Worm (Caenorhabditis elegans): Measurements from ENCODE around the gene cdh-3.
A peak's percentile ranks its signal among the peaks of the same experiment; 100 is the strongest.

The cdh-3 gene

ce11 chrIII:7722411-7722810 lies 31.8 kb downstream of the cdh-3 start:
- TF ChIP-seq C34F6.9 (tag; optimal IDR thresholded peaks at IDR 0.05) (peak; percentile 10), sem-4 (tag; optimal IDR thresholded peaks at IDR 0.05) (peak; percentile 8), elt-1 (tag; optimal IDR thresholded peaks at IDR 0.05) (no peak), skn-1 (tag; optimal IDR thresholded peaks at IDR 0.05) (no peak), lsy-2 (tag; optimal IDR thresholded peaks at IDR 0.05) (peak in 1 of 2 experiments; percentile 9)

ce11 chrIII:7721513-7721912 lies 32.7 kb downstream of the cdh-3 start:
- TF ChIP-seq elt-1 (tag; optimal IDR thresholded peaks at IDR 0.05): no peak
- TF ChIP-seq lin-39 (tag; optimal IDR thresholded peaks at IDR 0.05): no peak
- no peak for TF ChIP-seq egl-27 (tag; optimal IDR thresholded peaks at IDR 0.05)
- TF ChIP-seq gmeb-1 (tag; optimal IDR thresholded peaks at IDR 0.05): no peak
- no peak for TF ChIP-seq sem-4 (tag; optimal IDR thresholded peaks at IDR 0.05)
- no peak for TF ChIP-seq fos-1 (tag; optimal IDR thresholded peaks at IDR 0.05)

- TF ChIP-seq mab-5 (tag; optimal IDR thresholded peaks at IDR 0.05) (no peak), unc-55 (GFP tag; optimal IDR thresholded peaks at IDR 0.05) (peak; percentile 22), lin-39 (tag; optimal IDR thresholded peaks at IDR 0.05) (no peak), lsy-2 (tag; optimal IDR thresholded peaks at IDR 0.05) (peak in 1 of 2 experiments; percentile 77), nhr-237 (tag; optimal IDR thresholded peaks at IDR 0.05) (no peak), elt-1 (tag; optimal IDR thresholded peaks at IDR 0.05) (no peak), sem-4 (tag; optimal IDR thresholded peaks at IDR 0.05) (peak; percentile 26), egl-27 (tag; optimal IDR thresholded peaks at IDR 0.05) (no peak), C34F6.9 (tag; optimal IDR thresholded peaks at IDR 0.05) (peak; percentile 87), unc-39 (tag; optimal IDR thresholded peaks at IDR 0.05) (no peak), alr-1 (tag; optimal IDR thresholded peaks at IDR 0.05) (no peak), zag-1 (tag; optimal IDR thresholded peaks at IDR 0.05) (peak; percentile 67), crh-2 (tag; optimal IDR thresholded peaks at IDR 0.05) (peak; percentile 89), skn-1 (tag; optimal IDR thresholded peaks at IDR 0.05) (no peak), peb-1 (tag; optimal IDR thresholded peaks at IDR 0.05) (no peak), lin-13 (GFP tag; optimal IDR thresholded peaks at IDR 0.05) (peak; percentile 30), lin-11 (tag; optimal IDR thresholded peaks at IDR 0.05) (no peak), nhr-129 (tag; optimal IDR thresholded peaks at IDR 0.05) (peak; percentile 88), mbf-1 (tag; optimal IDR thresholded peaks at IDR 0.05) (no peak), snpc-4 (tag; optimal IDR thresholded peaks at IDR 0.05) (no peak), elt-3 (tag; optimal IDR thresholded peaks at IDR 0.05) (no peak), ama-1 (optimal IDR thresholded peaks at IDR 0.05) (no peak), nhr-10 (tag; optimal IDR thresholded peaks at IDR 0.05) (no peak), ztf-11 (tag; optimal IDR thresholded peaks at IDR 0.05) (no peak), mdl-1 (tag; optimal IDR thresholded peaks at IDR 0.05) (peak in 1 of 2 experiments; percentile 68), ztf-4 (tag; optimal IDR thresholded peaks at IDR 0.05) (peak; percentile 8), sma-9 (GFP tag; optimal IDR thresholded peaks at IDR 0.05) (peak; percentile 63), sma-9 (tag; optimal IDR thresholded peaks at IDR 0.05) (no peak), nhr-12 (tag; optimal IDR thresholded peaks at IDR 0.05) (no peak), F13H6.1 (tag; optimal IDR thresholded peaks at IDR 0.05) (peak; percentile 40)
Measured at ce11 chrIII:7720861-7721260, 33.4 kb downstream of the cdh-3 start.

- TF ChIP-seq R02D3.7 (tag; optimal IDR thresholded peaks at IDR 0.05) (no peak), Y55F3AM.14 (GFP tag; optimal IDR thresholded peaks at IDR 0.05) (no peak), mbf-1 (tag; optimal IDR thresholded peaks at IDR 0.05) (no peak), ceh-16 (tag; optimal IDR thresholded peaks at IDR 0.05) (no peak), zag-1 (tag; optimal IDR thresholded peaks at IDR 0.05) (no peak), C34F6.9 (tag; optimal IDR thresholded peaks at IDR 0.05) (peak; percentile 46), lin-39 (tag; optimal IDR thresholded peaks at IDR 0.05) (no peak), mdl-1 (tag; optimal IDR thresholded peaks at IDR 0.05) (no peak), aly-2 (tag; optimal IDR thresholded peaks at IDR 0.05) (no peak), nhr-21 (tag; optimal IDR thresholded peaks at IDR 0.05) (no peak), nhr-129 (tag; optimal IDR thresholded peaks at IDR 0.05) (peak; percentile 76), lin-13 (GFP tag; optimal IDR thresholded peaks at IDR 0.05) (peak; percentile 51), crh-2 (tag; optimal IDR thresholded peaks at IDR 0.05) (no peak), gmeb-1 (tag; optimal IDR thresholded peaks at IDR 0.05) (no peak), elt-1 (tag; optimal IDR thresholded peaks at IDR 0.05) (no peak), F13H6.1 (tag; optimal IDR thresholded peaks at IDR 0.05) (no peak), nhr-237 (tag; optimal IDR thresholded peaks at IDR 0.05) (no peak), peb-1 (tag; optimal IDR thresholded peaks at IDR 0.05) (no peak)
Measured at ce11 chrIII:7719364-7719936, 34.8 kb downstream of the cdh-3 start, which contains the start of gene ncl-1. Gene ncl-1 (plus strand): TSS chrIII:7719729.

Measured in whole organism, L2 larva.